Fruit fly (Drosophila melanogaster): Measurements from ENCODE around the gene sip2.

The sip2 gene

DNA sequence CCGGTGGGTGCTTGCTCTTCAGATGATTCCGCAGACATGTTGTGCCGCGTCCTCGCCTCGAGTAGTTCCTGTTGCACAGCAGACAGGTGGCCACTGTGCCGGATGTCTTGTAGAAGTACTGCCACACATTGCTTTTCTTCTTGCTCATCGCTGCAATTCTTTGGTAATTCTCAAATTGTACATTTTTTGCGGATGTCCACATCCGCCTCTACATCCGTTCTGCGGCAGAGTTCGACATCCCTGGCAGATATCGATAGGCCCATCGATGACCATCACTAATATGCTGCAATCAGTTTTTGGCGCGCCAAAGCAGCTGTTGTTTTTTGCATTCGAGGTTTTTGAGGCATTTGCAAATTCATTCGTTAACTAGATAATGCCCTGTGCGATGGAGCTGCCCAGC lies 7.1 kb downstream of the sip2 start, which contains the start of the genes CG13775 and CG3430 (continued):
- 0 out of 2 replicates have a peak, but pooled peaks have one; percentile 30 for TF ChIP-seq tna (GFP tag; IDR thresholded peaks at IDR 0.05; ENCODE audit: partially characterized antibody)
- TF ChIP-seq stwl (tag; optimal IDR thresholded peaks at IDR 0.05): peak; percentile 39
- peak; percentile 69 for TF ChIP-seq Dll (GFP tag; IDR thresholded peaks at IDR 0.05; ENCODE audit: partially characterized antibody)
- TF ChIP-seq CG16813 (GFP tag; IDR thresholded peaks at IDR 0.05; ENCODE audit: partially characterized antibody): peak; percentile 56
- TF ChIP-seq CG9932 (GFP tag; IDR thresholded peaks at IDR 0.05): peak; percentile 61
- TF ChIP-seq dati (GFP tag; IDR thresholded peaks at IDR 0.05): no peak
- peak; percentile 39 for TF ChIP-seq HmgD (GFP tag; optimal IDR thresholded peaks at IDR 0.05)
- TF ChIP-seq HLH4C (GFP tag; IDR thresholded peaks at IDR 0.05; ENCODE audit: partially characterized antibody): peak; percentile 63
- peak; percentile 73 for TF ChIP-seq CG15514 (GFP tag; optimal IDR thresholded peaks at IDR 0.05)
- TF ChIP-seq Vsx1 (GFP tag; optimal IDR thresholded peaks at IDR 0.05): no peak
- no peak for TF ChIP-seq CG17186 (GFP tag; optimal IDR thresholded peaks at IDR 0.05)
- TF ChIP-seq toy (GFP tag; IDR thresholded peaks at IDR 0.05): no peak
- peak; percentile 56; the same call in 1 of the 2 replicates for TF ChIP-seq CG32532 (GFP tag; IDR thresholded peaks at IDR 0.05)
- peak; percentile 28 for TF ChIP-seq repo (GFP tag; optimal IDR thresholded peaks at IDR 0.05)
- TF ChIP-seq CG4617 (GFP tag; optimal IDR thresholded peaks at IDR 0.05; ENCODE audit: borderline replicate concordance): peak; percentile 27
- no peak for TF ChIP-seq ham (GFP tag; IDR thresholded peaks at IDR 0.05)
- TF ChIP-seq CG6272 (GFP tag; IDR thresholded peaks at IDR 0.05): 0 out of 2 replicates have a peak, but pooled peaks have one; percentile 15
- TF ChIP-seq Chrac-16 (GFP tag; optimal IDR thresholded peaks at IDR 0.05): peak; percentile 29
- TF ChIP-seq Sry-β (GFP tag; optimal IDR thresholded peaks at IDR 0.05): peak; percentile 22
- TF ChIP-seq zfh2 (GFP tag; optimal IDR thresholded peaks at IDR 0.05): peak; percentile 36
- peak; percentile 57 for TF ChIP-seq CG13624 (GFP tag; optimal IDR thresholded peaks at IDR 0.05)
- TF ChIP-seq CG4707 (GFP tag; optimal IDR thresholded peaks at IDR 0.05): no peak
- peak; percentile 16; the same call in 1 of the 4 replicates for TF ChIP-seq Gug (GFP tag; IDR thresholded peaks at IDR 0.05)
- TF ChIP-seq Antp (GFP tag; optimal IDR thresholded peaks at IDR 0.05): peak; percentile 62
- TF ChIP-seq CG7987 (GFP tag; optimal IDR thresholded peaks at IDR 0.05): peak; percentile 30
- TF ChIP-seq CG11247 (GFP tag; IDR thresholded peaks at IDR 0.05): peak; percentile 19; the same call in 1 of the 2 replicates
- TF ChIP-seq zen2 (GFP tag; IDR thresholded peaks at IDR 0.05; ENCODE audit: partially characterized antibody): peak; percentile 40; the same call in 1 of the 3 replicates
- no peak for TF ChIP-seq Hmx (GFP tag; optimal IDR thresholded peaks at IDR 0.05)
- TF ChIP-seq NK7.1 (GFP tag; optimal IDR thresholded peaks at IDR 0.05): no peak
- peak; percentile 43 for TF ChIP-seq CG14710 (tag; optimal IDR thresholded peaks at IDR 0.05)
- 0 out of 2 replicates have a peak, but pooled peaks have one; percentile 32 for TF ChIP-seq cas (GFP tag; IDR thresholded peaks at IDR 0.05)
- TF ChIP-seq CG1233 (GFP tag; optimal IDR thresholded peaks at IDR 0.05): peak; percentile 1
- TF ChIP-seq gfzf (GFP tag; optimal IDR thresholded peaks at IDR 0.05): peak; percentile 14
- TF ChIP-seq Fer2 (tag; optimal IDR thresholded peaks at IDR 0.05): no peak
- peak; percentile 66 for TF ChIP-seq chm (GFP tag; IDR thresholded peaks at IDR 0.05)
- TF ChIP-seq unc-4 (GFP tag; IDR thresholded peaks at IDR 0.05; ENCODE audit: partially characterized antibody): peak; percentile 72
- TF ChIP-seq Dp (GFP tag; optimal IDR thresholded peaks at IDR 0.05): peak; percentile 82
- peak; percentile 52 for TF ChIP-seq her (GFP tag; optimal IDR thresholded peaks at IDR 0.05)
- TF ChIP-seq CG15073 (GFP tag; optimal IDR thresholded peaks at IDR 0.05): no peak
- peak; percentile 93 for TF ChIP-seq Sry-δ (GFP tag; optimal IDR thresholded peaks at IDR 0.05)
- peak; percentile 65; the same call in 1 of the 3 replicates for TF ChIP-seq Dbx (GFP tag; IDR thresholded peaks at IDR 0.05)
- TF ChIP-seq trem (tag; optimal IDR thresholded peaks at IDR 0.05): peak; percentile 23
- TF ChIP-seq YL-1 (GFP tag; optimal IDR thresholded peaks at IDR 0.05): peak; percentile 32
- TF ChIP-seq CG8290 (GFP tag; optimal IDR thresholded peaks at IDR 0.05): peak; percentile 3
- peak in 1 of 2 experiments; percentile 62 for TF ChIP-seq CG8290 (tag; optimal IDR thresholded peaks at IDR 0.05)
- TF ChIP-seq Trl (optimal IDR thresholded peaks at IDR 0.05): no peak
- peak; percentile 42 for TF ChIP-seq Trl (GFP tag; optimal IDR thresholded peaks at IDR 0.05)
- no peak for TF ChIP-seq H2.0 (GFP tag; IDR thresholded peaks at IDR 0.05)
- peak; percentile 77 for TF ChIP-seq Bgb (GFP tag; IDR thresholded peaks at IDR 0.05; ENCODE audit: partially characterized antibody)
- TF ChIP-seq gro (GFP tag; optimal IDR thresholded peaks at IDR 0.05): peak; percentile 33
- TF ChIP-seq Fer1 (GFP tag; optimal IDR thresholded peaks at IDR 0.05): peak; percentile 34

Measured in whole organism, embryonic.